Worm (Caenorhabditis elegans) whole organism, late embryonic: Measurements from ENCODE around the gene F41G3.19.

Source experiments
- fkh-10 ChIP-seq: fragments of 150-350 bp; optimal IDR thresholded peaks from 2 replicates; lab custom pipeline; 2014; ENCODE audit warnings: missing biosample characterization, missing genetic modification reagents, missing genetic modification characterization
- nfya-1 ChIP-seq: sonication (generic microtip); optimal IDR thresholded peaks from 2 replicates; lab custom pipeline; 2017; ENCODE audit warnings: missing genetic modification characterization, mild to moderate bottlenecking, missing compliant biosample characterization, antibody characterized with exemption, moderate library complexity
- npax-4 ChIP-seq: sonication (generic microtip); optimal IDR thresholded peaks from 2 replicates; lab custom pipeline; 2016; ENCODE audit warnings: missing genetic modification characterization, missing compliant biosample characterization
- zip-5 ChIP-seq: sonication (generic microtip); optimal IDR thresholded peaks from 2 replicates; lab custom pipeline; 2016; ENCODE audit warnings: missing genetic modification characterization, missing compliant biosample characterization

ce11 chrII:6713003-6713402 is 38.9 kb downstream of the F41G3.19 start:
- no peak for TF ChIP-seq npax-4 (tag; lab: Kevin White, UChicago)
- TF ChIP-seq fkh-10 (GFP tag; lab: Kevin White, UChicago), result no peak
- TF ChIP-seq nfya-1, result no peak
- no peak for TF ChIP-seq zip-5
